Fruit fly (Drosophila melanogaster) whole organism, prepupa: Measurements from ENCODE around the gene IA-2.

ENCODE experiments used
- Blimp-1 ChIP-seq: fragments of 200-800 bp; sonication (Bioruptor generic); optimal IDR thresholded peaks from 3 replicates; lab custom pipeline; 2017; ENCODE audit warnings: missing biosample characterization, missing genetic modification characterization, mild to moderate bottlenecking, moderate library complexity, missing genetic modification reagents
- CG10669 ChIP-seq: fragments of 200-800 bp; sonication (Bioruptor generic); optimal IDR thresholded peaks from 3 replicates; lab custom pipeline; 2018; ENCODE audit warnings: missing biosample characterization, mild to moderate bottlenecking, missing genetic modification characterization, moderate library complexity
- CG11294 ChIP-seq: fragments of 200-800 bp; sonication (Bioruptor generic); IDR thresholded peaks from 2 replicates; pipeline ENCODE4 v1.3.6; 2022; ENCODE audit warnings: missing biosample characterization, missing genetic modification characterization
- CG15336 ChIP-seq: fragments of 200-800 bp; sonication (Bioruptor generic); IDR thresholded peaks from 2 replicates; pipeline ENCODE4 v1.3.6; 2022; ENCODE audit warnings: missing biosample characterization, missing genetic modification characterization
- CG1621 ChIP-seq: fragments of 200-800 bp; sonication (Bioruptor generic); optimal IDR thresholded peaks from 3 replicates; lab custom pipeline; 2018; ENCODE audit warnings: missing biosample characterization, mild to moderate bottlenecking, missing genetic modification characterization
- CG3032 ChIP-seq: fragments of 200-800 bp; optimal IDR thresholded peaks from 2 replicates; lab custom pipeline; 2019; ENCODE audit warnings: missing biosample characterization, mild to moderate bottlenecking, missing genetic modification characterization, moderate library complexity
- CG31627 ChIP-seq: fragments of 200-800 bp; sonication (Bioruptor generic); optimal IDR thresholded peaks from 3 replicates; lab custom pipeline; 2016; ENCODE audit warnings: missing biosample characterization, missing genetic modification characterization
- CG32006 ChIP-seq: fragments of 200-800 bp; sonication (Bioruptor generic); optimal IDR thresholded peaks from 3 replicates; lab custom pipeline; 2017; ENCODE audit warnings: missing biosample characterization, mild to moderate bottlenecking, missing genetic modification characterization
- CG3919 ChIP-seq: fragments of 200-800 bp; sonication (Bioruptor generic); optimal IDR thresholded peaks from 3 replicates; lab custom pipeline; 2016; ENCODE audit warnings: missing biosample characterization, missing genetic modification characterization
- CG4318 ChIP-seq: fragments of 200-800 bp; sonication (Bioruptor generic); optimal IDR thresholded peaks from 3 replicates; lab custom pipeline; 2017; ENCODE audit warnings: missing biosample characterization, mild to moderate bottlenecking, missing genetic modification characterization
- CG6163 ChIP-seq: fragments of 200-800 bp; sonication (Bioruptor generic); IDR thresholded peaks from 3 replicates; pipeline ENCODE4 v1.3.6; 2022; ENCODE audit warnings: missing biosample characterization, missing genetic modification characterization
- CG6276 ChIP-seq: fragments of 200-800 bp; sonication (Bioruptor generic); optimal IDR thresholded peaks from 2 replicates; lab custom pipeline; 2017; ENCODE audit warnings: missing biosample characterization, mild to moderate bottlenecking, missing genetic modification characterization
- CG6792 ChIP-seq: fragments of 200-800 bp; sonication (Bioruptor generic); optimal IDR thresholded peaks from 3 replicates; lab custom pipeline; 2016; ENCODE audit warnings: missing biosample characterization, missing genetic modification characterization
- CG6854 ChIP-seq: fragments of 200-800 bp; sonication (Bioruptor generic); optimal IDR thresholded peaks from 2 replicates; lab custom pipeline; 2017; ENCODE audit warnings: missing biosample characterization, mild to moderate bottlenecking, missing genetic modification characterization
- CG7368 ChIP-seq: fragments of 200-800 bp; sonication (Bioruptor generic); optimal IDR thresholded peaks from 3 replicates; lab custom pipeline; 2016; ENCODE audit warnings: missing biosample characterization, missing genetic modification characterization
- CG8119 ChIP-seq: fragments of 200-800 bp; sonication (Bioruptor generic); IDR thresholded peaks from 3 replicates; pipeline ENCODE4 v1.3.6; 2022; ENCODE audit warnings: missing biosample characterization, missing genetic modification characterization
- CG8632 ChIP-seq: fragments of 200-800 bp; sonication (Bioruptor generic); optimal IDR thresholded peaks from 3 replicates; lab custom pipeline; 2016; ENCODE audit warnings: missing biosample characterization, missing genetic modification characterization
- Eip75B ChIP-seq: fragments of 200-800 bp; sonication (Bioruptor generic); optimal IDR thresholded peaks from 3 replicates; lab custom pipeline; 2016; ENCODE audit warnings: missing biosample characterization, missing genetic modification characterization
- Eip78C ChIP-seq: fragments of 200-800 bp; sonication (Bioruptor generic); peaks from one replicate; lab custom pipeline; 2016; ENCODE audit warnings: missing biosample characterization, missing genetic modification characterization
- Eip93F ChIP-seq: fragments of 200-800 bp; sonication (Bioruptor generic); optimal IDR thresholded peaks from 2 replicates; lab custom pipeline; 2016; ENCODE audit warnings: missing biosample characterization, mild to moderate bottlenecking, missing genetic modification characterization
- Ets21C ChIP-seq: fragments of 200-800 bp; sonication (Bioruptor generic); optimal IDR thresholded peaks from 3 replicates; lab custom pipeline; 2016; ENCODE audit warnings: missing biosample characterization, missing genetic modification characterization
- Ets96B ChIP-seq: fragments of 200-800 bp; optimal IDR thresholded peaks from 2 replicates; lab custom pipeline; 2019; ENCODE audit warnings: missing biosample characterization, mild to moderate bottlenecking, missing genetic modification characterization, moderate library complexity
- Hr38 ChIP-seq: sonication (Bioruptor generic); optimal IDR thresholded peaks from 2 replicates; lab custom pipeline; 2016; ENCODE audit warnings: missing biosample characterization, missing genetic modification characterization
- Hr4 ChIP-seq: fragments of 200-800 bp; sonication (Bioruptor generic); optimal IDR thresholded peaks from 3 replicates; lab custom pipeline; 2016; ENCODE audit warnings: missing biosample characterization, missing genetic modification characterization
- Lpt ChIP-seq: fragments of 200-800 bp; sonication (Bioruptor generic); optimal IDR thresholded peaks from 3 replicates; lab custom pipeline; 2016; ENCODE audit warnings: missing biosample characterization, missing genetic modification characterization
- Met ChIP-seq: fragments of 200-800 bp; sonication (Bioruptor generic); optimal IDR thresholded peaks from 3 replicates; lab custom pipeline; 2016; ENCODE audit warnings: missing biosample characterization, missing genetic modification characterization
- OdsH ChIP-seq: fragments of 200-800 bp; sonication (Bioruptor generic); optimal IDR thresholded peaks from 3 replicates; lab custom pipeline; 2016; ENCODE audit warnings: missing biosample characterization, missing genetic modification characterization
- Smox ChIP-seq: fragments of 200-800 bp; sonication (Bioruptor generic); optimal IDR thresholded peaks from 3 replicates; lab custom pipeline; 2016; ENCODE audit warnings: missing biosample characterization, missing genetic modification characterization
- Sox102F ChIP-seq: fragments of 200-800 bp; sonication (Bioruptor generic); optimal IDR thresholded peaks from 2 replicates; lab custom pipeline; 2016; ENCODE audit warnings: missing biosample characterization, mild to moderate bottlenecking, missing genetic modification characterization
- achi ChIP-seq: fragments of 200-800 bp; sonication (Bioruptor generic); optimal IDR thresholded peaks from 3 replicates; lab custom pipeline; 2016; ENCODE audit warnings: missing biosample characterization, missing genetic modification characterization
- cyc ChIP-seq: fragments of 200-800 bp; sonication (Bioruptor generic); optimal IDR thresholded peaks from 3 replicates; lab custom pipeline; 2016; ENCODE audit warnings: missing biosample characterization, missing genetic modification characterization
- dsx ChIP-seq: fragments of 200-800 bp; optimal IDR thresholded peaks from 3 replicates; lab custom pipeline; 2019; ENCODE audit warnings: missing biosample characterization, mild to moderate bottlenecking, missing genetic modification characterization, moderate library complexity; ENCODE audit not compliant: poor library complexity, severe bottlenecking
- eg ChIP-seq: fragments of 200-800 bp; sonication (Bioruptor generic); IDR thresholded peaks from 3 replicates; pipeline ENCODE4 v1.3.6; 2022; ENCODE audit warnings: missing biosample characterization, missing genetic modification characterization
- esn ChIP-seq: fragments of 200-800 bp; sonication (Bioruptor generic); optimal IDR thresholded peaks from 2 replicates; lab custom pipeline; 2016; ENCODE audit warnings: missing biosample characterization, mild to moderate bottlenecking, missing genetic modification characterization, moderate library complexity
- fd59A ChIP-seq: fragments of 200-800 bp; sonication (Bioruptor generic); optimal IDR thresholded peaks from 2 replicates; lab custom pipeline; 2017; ENCODE audit warnings: missing biosample characterization, mild to moderate bottlenecking, missing genetic modification characterization, missing genetic modification reagents
- fd85E ChIP-seq: fragments of 200-800 bp; sonication (Bioruptor generic); optimal IDR thresholded peaks from 3 replicates; lab custom pipeline; 2016; ENCODE audit warnings: missing biosample characterization, missing genetic modification characterization
- fkh ChIP-seq: fragments of 200-800 bp; sonication (Bioruptor generic); optimal IDR thresholded peaks from 3 replicates; lab custom pipeline; 2017; ENCODE audit warnings: missing biosample characterization, mild to moderate bottlenecking, missing genetic modification characterization, moderate library complexity
- lz ChIP-seq: fragments of 200-800 bp; sonication (Bioruptor generic); optimal IDR thresholded peaks from 3 replicates; lab custom pipeline; 2016; ENCODE audit warnings: missing biosample characterization, missing genetic modification characterization
- net ChIP-seq: fragments of 200-800 bp; sonication (Bioruptor generic); optimal IDR thresholded peaks from 3 replicates; lab custom pipeline; 2016; ENCODE audit warnings: missing biosample characterization, missing genetic modification characterization
- salr ChIP-seq, 2 experiments: fragments of 200-800 bp; sonication (Bioruptor generic); optimal IDR thresholded peaks; 3 replicates each; lab custom pipeline; 2016 to 2018; ENCODE audit warnings: missing biosample characterization in 2 of 2, missing genetic modification characterization in 2 of 2, mild to moderate bottlenecking in 1 of 2
- svp ChIP-seq: fragments of 200-800 bp; sonication (Bioruptor generic); peaks from one replicate; lab custom pipeline; 2016; ENCODE audit warnings: missing biosample characterization, missing genetic modification characterization
- topi ChIP-seq: fragments of 200-800 bp; sonication (Bioruptor generic); optimal IDR thresholded peaks from 3 replicates; lab custom pipeline; 2016; ENCODE audit warnings: missing biosample characterization, missing genetic modification characterization
- vri ChIP-seq: fragments of 200-800 bp; sonication (Bioruptor generic); optimal IDR thresholded peaks from 3 replicates; lab custom pipeline; 2016; ENCODE audit warnings: missing biosample characterization, mild to moderate bottlenecking, missing genetic modification characterization

The IA-2 gene

dm6 chr2L:1062473-1063363, 14.9 kb upstream of the IA-2 start (continued):
- TF ChIP-seq cyc (GFP tag; lab: Kevin White, UChicago) (peak; percentile 76), CG7368 (GFP tag; lab: Kevin White, UChicago) (peak; percentile 43), CG6854 (GFP tag; lab: Kevin White, UChicago) (peak; percentile 57), fkh (GFP tag; lab: Kevin White, UChicago) (no peak), CG1621 (tag; lab: Kevin White, UChicago) (peak; percentile 42), OdsH (GFP tag; lab: Kevin White, UChicago) (peak; percentile 72), achi (GFP tag; lab: Kevin White, UChicago) (peak; percentile 67), eg (GFP tag; lab: Robert Waterston, UW) (0 out of 3 replicates have a peak, but pooled peaks have one; percentile 30), vri (GFP tag; lab: Kevin White, UChicago) (peak; percentile 63), Eip78C (peak; percentile 95), CG3032 (tag; lab: Kevin White, UChicago) (peak; percentile 85), CG4318 (no peak), Blimp-1 (GFP tag; lab: Kevin White, UChicago) (peak; percentile 53), CG6163 (peak; percentile 38; the same call in 2 of the 3 replicates), Ets21C (GFP tag; lab: Kevin White, UChicago) (peak; percentile 65), lz (peak; percentile 85), Lpt (no peak), net (peak; percentile 42), salr (GFP tag; optimal IDR thresholded peaks at IDR 0.05; lab: Kevin White, UChicago) (peak; percentile 3 to 49), topi (GFP tag; lab: Kevin White, UChicago) (peak; percentile 81), CG8632 (GFP tag; lab: Kevin White, UChicago) (peak; percentile 63), svp (GFP tag; lab: Kevin White, UChicago) (peak; percentile 91), fd59A (GFP tag; lab: Kevin White, UChicago) (peak; percentile 73), CG3919 (GFP tag; lab: Kevin White, UChicago) (peak; percentile 68), CG6792 (GFP tag; lab: Kevin White, UChicago) (peak; percentile 69), CG11294 (GFP tag; lab: Robert Waterston, UW) (no peak), Eip75B (GFP tag; lab: Kevin White, UChicago) (peak; percentile 75), Met (peak; percentile 82), Eip93F (GFP tag; lab: Kevin White, UChicago) (no peak), Sox102F (GFP tag; lab: Kevin White, UChicago) (peak; percentile 29), Smox (peak; percentile 74), CG10669 (GFP tag; lab: Kevin White, UChicago) (peak; percentile 80), CG8119 (GFP tag; lab: Robert Waterston, UW) (no peak), CG31627 (GFP tag; lab: Kevin White, UChicago) (peak; percentile 75)

- TF ChIP-seq Ets96B (tag; lab: Kevin White, UChicago): no peak
- TF ChIP-seq Hr4: no peak
- no peak for TF ChIP-seq lz
- TF ChIP-seq Hr38 (GFP tag; lab: Kevin White, UChicago): no peak
- peak; percentile 30 for TF ChIP-seq Eip78C
- no peak for TF ChIP-seq fd85E (GFP tag; lab: Kevin White, UChicago)
Observed at dm6 chr2L:1057513-1057912, 9.7 kb upstream of the IA-2 start.

DNA sequence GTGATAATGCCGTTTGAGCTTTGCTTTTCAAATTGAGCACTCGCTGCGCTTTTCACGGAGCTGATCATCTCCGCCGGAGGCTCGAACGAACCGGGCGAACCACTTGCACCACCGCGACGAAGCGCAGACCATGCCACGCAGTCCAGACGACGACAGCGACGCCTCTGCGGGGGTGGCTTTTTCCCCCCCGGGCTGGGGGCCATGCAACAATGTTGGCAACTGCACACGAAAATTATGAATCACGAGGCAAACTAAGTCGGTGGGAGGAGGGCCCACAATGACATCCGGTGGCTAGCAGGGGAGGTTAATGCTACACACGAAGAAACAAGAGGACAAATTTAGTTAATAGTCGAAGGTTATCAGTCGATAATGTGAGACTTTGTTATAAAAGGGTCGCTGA, 8.8 kb upstream of the IA-2 start:
- TF ChIP-seq Ets96B (tag; lab: Kevin White, UChicago): no peak
- TF ChIP-seq CG8632 (GFP tag; lab: Kevin White, UChicago): no peak
- TF ChIP-seq esn: no peak
- TF ChIP-seq CG32006: no peak
- TF ChIP-seq dsx (GFP tag; lab: Kevin White, UChicago): peak; percentile 52
- TF ChIP-seq Ets21C (GFP tag; lab: Kevin White, UChicago): no peak
- no peak for TF ChIP-seq Hr4
- peak; percentile 30 for TF ChIP-seq svp (GFP tag; lab: Kevin White, UChicago)
- TF ChIP-seq CG11294 (GFP tag; lab: Robert Waterston, UW): no peak
- peak; percentile 30 for TF ChIP-seq Eip78C
- no peak for TF ChIP-seq CG7368 (GFP tag; lab: Kevin White, UChicago)
- TF ChIP-seq CG15336: no peak
- TF ChIP-seq CG10669 (GFP tag; lab: Kevin White, UChicago): no peak
- TF ChIP-seq fkh (GFP tag; lab: Kevin White, UChicago): no peak
- TF ChIP-seq achi (GFP tag; lab: Kevin White, UChicago): no peak
- no peak for TF ChIP-seq Smox
- TF ChIP-seq cyc (GFP tag; lab: Kevin White, UChicago): no peak
- no peak for TF ChIP-seq CG6276 (GFP tag; lab: Kevin White, UChicago)
- TF ChIP-seq, all 60 proteins: peak for 3
